Worm (Caenorhabditis elegans): Measurements from ENCODE around the gene Y32F6A.4.

DNA sequence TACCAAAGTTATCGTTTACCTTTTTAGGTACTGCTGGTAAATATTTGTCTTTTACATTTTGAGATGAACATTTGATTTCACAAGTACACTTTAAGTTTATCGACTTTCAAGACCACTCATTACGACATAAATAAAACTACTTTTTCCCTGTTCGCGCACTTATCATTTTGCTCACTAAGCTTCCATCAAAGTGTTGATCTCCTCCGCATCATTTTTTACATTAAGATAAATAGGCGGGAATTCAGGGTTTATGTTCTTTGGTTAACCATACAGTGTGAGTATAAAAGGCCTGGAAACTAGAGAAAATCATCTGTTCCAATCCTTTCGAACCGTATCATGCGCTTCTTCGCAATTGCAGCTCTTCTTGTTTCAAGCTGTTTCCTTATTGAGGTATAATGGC, 51.7 kb downstream of the Y32F6A.4 start, which contains the start of gene pqn-2:
- TF ChIP-seq elt-1 (tag; optimal IDR thresholded peaks at IDR 0.05) (no peak), nhr-6 (tag; optimal IDR thresholded peaks at IDR 0.05) (no peak), snpc-4 (tag; optimal IDR thresholded peaks at IDR 0.05) (no peak), ama-1 (optimal IDR thresholded peaks at IDR 0.05) (no peak), blmp-1 (tag; optimal IDR thresholded peaks at IDR 0.05; ENCODE audit: insufficient read depth) (no peak)
